Worm (Caenorhabditis elegans) whole organism, young adult: Measurements from ENCODE around the gene ZC506.1.

ENCODE experiments used
- C06A6.2 ChIP-seq: fragments of 200-800 bp; sonication (Bioruptor generic); conservative IDR thresholded peaks from 2 replicates; pipeline ENCODE4 v1.3.6; 2022; ENCODE audit warnings: missing genetic modification characterization, missing compliant biosample characterization
- D2030.7 ChIP-seq: fragments of 200-800 bp; sonication (Bioruptor generic); IDR thresholded peaks from 2 replicates; pipeline ENCODE4 v1.3.6; 2022; ENCODE audit warnings: missing genetic modification reagents, missing genetic modification characterization, missing compliant biosample characterization
- Y67H2A.10 ChIP-seq: fragments of 200-800 bp; sonication (Bioruptor generic); conservative IDR thresholded peaks from 2 replicates; pipeline ENCODE4 v1.3.6; 2022; ENCODE audit warnings: missing genetic modification reagents, missing genetic modification characterization, missing compliant biosample characterization
- ama-1 ChIP-seq, 3 experiments: fragments of 150-350 bp in 1 of 3; sonication (generic microtip) in 2 of 3; optimal IDR thresholded peaks; 2 replicates each; lab custom pipeline; 2014 to 2018; ENCODE audit warnings: missing biosample characterization in 2 of 3, missing genetic modification characterization in 2 of 3, missing genetic modification reagents in 2 of 3
- aptf-2 ChIP-seq: fragments of 200-800 bp; sonication (Bioruptor generic); conservative IDR thresholded peaks from 2 replicates; pipeline ENCODE4 v1.3.6; 2022; ENCODE audit warnings: missing genetic modification reagents, missing genetic modification characterization, missing compliant biosample characterization
- attf-3 ChIP-seq: fragments of 200-800 bp; sonication (Bioruptor generic); conservative IDR thresholded peaks from 2 replicates; pipeline ENCODE4 v1.3.6; 2022; ENCODE audit warnings: missing genetic modification reagents, missing genetic modification characterization, missing compliant biosample characterization
- let-526 ChIP-seq: fragments of 200-800 bp; sonication (Bioruptor generic); IDR thresholded peaks from 2 replicates; pipeline ENCODE4 v1.3.6; 2022; ENCODE audit warnings: missing genetic modification reagents, missing genetic modification characterization, missing compliant biosample characterization
- lin-40 ChIP-seq: sonication (generic microtip); optimal IDR thresholded peaks from 2 replicates; lab custom pipeline; 2016; ENCODE audit warnings: missing genetic modification characterization, mild to moderate bottlenecking, missing compliant biosample characterization, missing genotype, missing genetic modification reagents
- mes-4 ChIP-seq: sonication (generic microtip); optimal IDR thresholded peaks from 2 replicates; lab custom pipeline; 2016; ENCODE audit warnings: missing genotype, missing genetic modification characterization, missing compliant biosample characterization
- nfya-2 ChIP-seq: fragments of 200-800 bp; sonication (Bioruptor generic); IDR thresholded peaks from 2 replicates; pipeline ENCODE4 v1.3.6; 2022; ENCODE audit warnings: missing genetic modification reagents, missing genetic modification characterization, missing compliant biosample characterization
- nhr-80 ChIP-seq: sonication (generic microtip); optimal IDR thresholded peaks from 2 replicates; lab custom pipeline; 2016; ENCODE audit warnings: missing genetic modification characterization, missing compliant biosample characterization
- sea-2 ChIP-seq: fragments of 200-800 bp; sonication (Bioruptor generic); IDR thresholded peaks from 2 replicates; pipeline ENCODE4 v1.3.6; 2022; ENCODE audit warnings: missing genetic modification characterization, missing compliant biosample characterization
- snpc-1.3 ChIP-seq: sonication (generic microtip); optimal IDR thresholded peaks from 2 replicates; lab custom pipeline; 2017; ENCODE audit warnings: missing genetic modification characterization, mild to moderate bottlenecking, missing compliant biosample characterization, antibody characterized with exemption, moderate library complexity, missing genotype, missing genetic modification reagents; ENCODE audit not compliant: insufficient read depth

ce11 chrX:9981259-9981658 lies 22.5 kb downstream of the ZC506.1 start:
- TF ChIP-seq nhr-80, result no peak
- TF ChIP-seq D2030.7 (GFP tag; lab: Robert Waterston, UW), result no peak
- TF ChIP-seq C06A6.2 (GFP tag; lab: Robert Waterston, UW), result no peak
- no peak for TF ChIP-seq Y67H2A.10 (GFP tag; lab: Robert Waterston, UW)
- no peak for TF ChIP-seq ama-1 (optimal IDR thresholded peaks at IDR 0.05; lab: Kevin White, UChicago)
- TF ChIP-seq ama-1 (GFP tag; optimal IDR thresholded peaks at IDR 0.05; lab: Kevin White, UChicago), result no peak
- TF ChIP-seq sea-2, result no peak
- TF ChIP-seq nfya-2 (GFP tag; lab: Robert Waterston, UW), result no peak
- no peak for TF ChIP-seq lin-40 (tag; lab: Kevin White, UChicago)
- no peak for TF ChIP-seq let-526
- TF ChIP-seq attf-3 (GFP tag; lab: Robert Waterston, UW), result no peak
- no peak for TF ChIP-seq aptf-2
- no peak for TF ChIP-seq snpc-1.3 (tag; lab: Kevin White, UChicago)
- no peak for TF ChIP-seq mes-4 (tag; lab: Kevin White, UChicago)
